Worm (Caenorhabditis elegans): ENCODE data around the gene F56A11.6.

- TF ChIP-seq pes-1 (GFP tag; IDR thresholded peaks at IDR 0.05) (no peak), B0310.2 (tag; optimal IDR thresholded peaks at IDR 0.05) (no peak), ama-1 (optimal IDR thresholded peaks at IDR 0.05) (no peak), hnd-1 (tag; optimal IDR thresholded peaks at IDR 0.05) (no peak)
Observed at ce11 chrIV:554005-554404, 28.0 kb downstream of the F56A11.6 start.

All from whole organism, early embryonic.